Fruit fly (Drosophila melanogaster) whole organism, adult: ENCODE measurements around the gene CG31301.

ENCODE experiments used
- CG11617 ChIP-seq: fragments of 200-800 bp; sonication (Bioruptor generic); optimal IDR thresholded peaks from 2 replicates; lab custom pipeline; 2017; ENCODE audit warnings: mild to moderate bottlenecking, missing biosample characterization, missing genetic modification reagents, missing genetic modification characterization
- CG12768 ChIP-seq: fragments of 200-800 bp; sonication (Bioruptor generic); optimal IDR thresholded peaks from 2 replicates; lab custom pipeline; 2017; ENCODE audit warnings: missing biosample characterization, missing genetic modification characterization, mild to moderate bottlenecking, moderate library complexity, missing genetic modification reagents
- CG14711 ChIP-seq: fragments of 200-800 bp; sonication (Bioruptor generic); optimal IDR thresholded peaks from 2 replicates; lab custom pipeline; 2018; ENCODE audit warnings: missing biosample characterization, mild to moderate bottlenecking, missing genetic modification characterization, moderate library complexity
- CG1620 ChIP-seq: fragments of 200-800 bp; sonication (Bioruptor generic); optimal IDR thresholded peaks from 2 replicates; lab custom pipeline; 2016; ENCODE audit warnings: missing biosample characterization, missing genetic modification characterization
- CG33017 ChIP-seq: fragments of 200-800 bp; sonication (Bioruptor generic); optimal IDR thresholded peaks from 2 replicates; lab custom pipeline; 2018; ENCODE audit warnings: missing biosample characterization, mild to moderate bottlenecking, missing genetic modification characterization, moderate library complexity
- CG5204 ChIP-seq: fragments of 200-800 bp; sonication (Bioruptor generic); optimal IDR thresholded peaks from 2 replicates; lab custom pipeline; 2016; ENCODE audit warnings: missing biosample characterization, missing genetic modification characterization
- CG7045 ChIP-seq: fragments of 200-800 bp; sonication (Bioruptor generic); optimal IDR thresholded peaks from 2 replicates; lab custom pipeline; 2017; ENCODE audit warnings: missing biosample characterization, mild to moderate bottlenecking, missing genetic modification characterization
- CG7101 ChIP-seq: fragments of 200-800 bp; sonication (Bioruptor generic); optimal IDR thresholded peaks from 2 replicates; lab custom pipeline; 2018; ENCODE audit warnings: missing biosample characterization, mild to moderate bottlenecking, missing genetic modification characterization, moderate library complexity
- Clk ChIP-seq: fragments of 200-800 bp; sonication (Bioruptor generic); optimal IDR thresholded peaks from 2 replicates; lab custom pipeline; 2017; ENCODE audit warnings: missing biosample characterization, missing genetic modification characterization
- Crg-1 ChIP-seq: fragments of 200-800 bp; sonication (Bioruptor generic); optimal IDR thresholded peaks from 2 replicates; lab custom pipeline; 2016; ENCODE audit warnings: missing biosample characterization, missing genetic modification characterization
- Hr96 ChIP-seq: fragments of 200-800 bp; sonication (Bioruptor generic); optimal IDR thresholded peaks from 2 replicates; lab custom pipeline; 2016; ENCODE audit warnings: missing biosample characterization, missing genetic modification characterization
- Mnt ChIP-seq: fragments of 200-800 bp; sonication (Bioruptor generic); optimal IDR thresholded peaks from 2 replicates; lab custom pipeline; 2016; ENCODE audit warnings: missing biosample characterization, mild to moderate bottlenecking, missing genetic modification characterization
- bab1 ChIP-seq: fragments of 200-800 bp; sonication (Bioruptor generic); optimal IDR thresholded peaks from 3 replicates; lab custom pipeline; 2019; ENCODE audit warnings: missing biosample characterization, mild to moderate bottlenecking, missing genetic modification characterization, moderate library complexity
- cic ChIP-seq: fragments of 200-800 bp; sonication (Bioruptor generic); optimal IDR thresholded peaks from 2 replicates; lab custom pipeline; 2017; ENCODE audit warnings: missing biosample characterization, mild to moderate bottlenecking, missing genetic modification characterization, moderate library complexity
- cnc ChIP-seq, 2 experiments: fragments of >200 bp; optimal IDR thresholded peaks; 2 replicates each; lab custom pipeline; 2017
- kay ChIP-seq: fragments of 200-800 bp; sonication (Bioruptor generic); peaks from one replicate; lab custom pipeline; 2016; ENCODE audit warnings: missing biosample characterization, missing genetic modification characterization, borderline replicate concordance
- ovo ChIP-seq: fragments of 200-800 bp; sonication (Bioruptor generic); optimal IDR thresholded peaks from 2 replicates; lab custom pipeline; 2016; ENCODE audit warnings: missing biosample characterization, missing genetic modification characterization
- pad ChIP-seq: fragments of 200-800 bp; sonication (Bioruptor generic); optimal IDR thresholded peaks from 3 replicates; lab custom pipeline; 2017; ENCODE audit warnings: missing biosample characterization, missing genetic modification characterization, mild to moderate bottlenecking, moderate library complexity, missing genetic modification reagents
- tj ChIP-seq: fragments of 200-800 bp; sonication (Bioruptor generic); optimal IDR thresholded peaks from 3 replicates; lab custom pipeline; 2017; ENCODE audit warnings: missing biosample characterization, mild to moderate bottlenecking, missing genetic modification characterization, moderate library complexity
- toe ChIP-seq: fragments of 200-800 bp; sonication (Bioruptor generic); optimal IDR thresholded peaks from 2 replicates; lab custom pipeline; 2016; ENCODE audit warnings: missing biosample characterization, missing genetic modification characterization

The CG31301 gene

dm6 chr3R:15350993-15351426 is 5.0 kb downstream of the CG31301 start, which contains the start of the genes Trs33 and Tmtc4:
Gene Trs33 (minus strand): TSS chr3R:15350995.
Gene Tmtc4 (plus strand): TSS chr3R:15351225.
- TF ChIP-seq ovo (GFP tag; lab: Kevin White, UChicago) (no peak), CG5204 (no peak), cic (GFP tag; lab: Kevin White, UChicago) (peak; percentile 27), toe (GFP tag; lab: Kevin White, UChicago) (no peak), cnc (optimal IDR thresholded peaks at IDR 0.05; lab: Kevin White, UChicago) (no peak), CG7101 (tag; lab: Kevin White, UChicago) (peak; percentile 72), CG1620 (peak; percentile 31), CG11617 (peak; percentile 72), CG14711 (tag; lab: Kevin White, UChicago) (peak; percentile 69), kay (no peak), Clk (GFP tag; lab: Kevin White, UChicago) (no peak), pad (peak; percentile 45), Hr96 (GFP tag; lab: Kevin White, UChicago) (no peak), CG33017 (tag; lab: Kevin White, UChicago) (peak; percentile 38), bab1 (GFP tag; lab: Kevin White, UChicago) (peak; percentile 74), Crg-1 (GFP tag; lab: Kevin White, UChicago) (peak; percentile 0), CG7045 (GFP tag; lab: Kevin White, UChicago) (no peak), Mnt (peak; percentile 28), CG12768 (GFP tag; lab: Kevin White, UChicago) (peak; percentile 30), tj (GFP tag; lab: Kevin White, UChicago) (peak; percentile 40)

- TF ChIP-seq pad (no peak), ovo (GFP tag; lab: Kevin White, UChicago) (no peak), Mnt (no peak), cic (GFP tag; lab: Kevin White, UChicago) (no peak), CG1620 (no peak), kay (no peak), CG7045 (GFP tag; lab: Kevin White, UChicago) (no peak), bab1 (GFP tag; lab: Kevin White, UChicago) (no peak), CG11617 (no peak)
These were observed 8.0 kb downstream of the CG31301 start for dm6 chr3R:15354019-15354418.

- TF ChIP-seq CG5204 (no peak), tj (GFP tag; lab: Kevin White, UChicago) (peak; percentile 100), toe (GFP tag; lab: Kevin White, UChicago) (no peak), Hr96 (GFP tag; lab: Kevin White, UChicago) (no peak), Mnt (peak; percentile 10), bab1 (GFP tag; lab: Kevin White, UChicago) (no peak)
These were observed 10.1 kb downstream of the CG31301 start for dm6 chr3R:15356152-15356551.

dm6 chr3R:15356645-15357431 is 10.8 kb downstream of the CG31301 start, which contains the start of the genes Atg4b and Hibch:
Gene Atg4b (minus strand): TSS chr3R:15356924.
Gene Hibch (plus strand): TSS chr3R:15357229.
- TF ChIP-seq CG5204 (no peak), CG7045 (GFP tag; lab: Kevin White, UChicago) (peak; percentile 83), bab1 (GFP tag; lab: Kevin White, UChicago) (peak; percentile 88), Clk (GFP tag; lab: Kevin White, UChicago) (peak; percentile 79), tj (GFP tag; lab: Kevin White, UChicago) (no peak), CG33017 (tag; lab: Kevin White, UChicago) (peak; percentile 77), toe (GFP tag; lab: Kevin White, UChicago) (no peak), pad (peak; percentile 79), cic (GFP tag; lab: Kevin White, UChicago) (peak; percentile 76), CG12768 (GFP tag; lab: Kevin White, UChicago) (peak; percentile 90), ovo (GFP tag; lab: Kevin White, UChicago) (peak; percentile 67), Hr96 (GFP tag; lab: Kevin White, UChicago) (no peak), kay (no peak), CG11617 (peak; percentile 86), cnc (optimal IDR thresholded peaks at IDR 0.05; lab: Kevin White, UChicago) (no peak), CG14711 (tag; lab: Kevin White, UChicago) (peak; percentile 84), CG1620 (peak; percentile 67), CG7101 (tag; lab: Kevin White, UChicago) (peak; percentile 88), Crg-1 (GFP tag; lab: Kevin White, UChicago) (peak; percentile 79), Mnt (peak; percentile 63)

dm6 chr3R:15361490-15361889 is 15.5 kb downstream of the CG31301 start, which contains the start of the genes Cog2 and Trax:
Gene Cog2 (minus strand): TSS chr3R:15361657.
Gene Trax (plus strand): TSS chr3R:15361692.
- no peak for TF ChIP-seq Crg-1 (GFP tag; lab: Kevin White, UChicago)
- no peak for TF ChIP-seq CG7045 (GFP tag; lab: Kevin White, UChicago)
- TF ChIP-seq bab1 (GFP tag; lab: Kevin White, UChicago): peak; percentile 19
- TF ChIP-seq CG7101 (tag; lab: Kevin White, UChicago): no peak
- TF ChIP-seq tj (GFP tag; lab: Kevin White, UChicago): peak; percentile 80
- no peak for TF ChIP-seq kay

dm6 chr3R:15363608-15364007 is 17.6 kb downstream of the CG31301 start, which contains the start of gene CG6171:
Gene CG6171 (minus strand): TSS chr3R:15363857.
- TF ChIP-seq Mnt (peak; percentile 9), CG1620 (peak; percentile 41), CG7101 (tag; lab: Kevin White, UChicago) (peak; percentile 44), CG14711 (tag; lab: Kevin White, UChicago) (peak; percentile 38), tj (GFP tag; lab: Kevin White, UChicago) (no peak), bab1 (GFP tag; lab: Kevin White, UChicago) (peak; percentile 46), cic (GFP tag; lab: Kevin White, UChicago) (no peak), Crg-1 (GFP tag; lab: Kevin White, UChicago) (peak; percentile 17), CG11617 (no peak)
